Fruit fly (Drosophila melanogaster): ENCODE data around the gene drpr.
A peak's percentile ranks its signal among the peaks of the same experiment; 100 is the strongest.

Gene drpr

DNA sequence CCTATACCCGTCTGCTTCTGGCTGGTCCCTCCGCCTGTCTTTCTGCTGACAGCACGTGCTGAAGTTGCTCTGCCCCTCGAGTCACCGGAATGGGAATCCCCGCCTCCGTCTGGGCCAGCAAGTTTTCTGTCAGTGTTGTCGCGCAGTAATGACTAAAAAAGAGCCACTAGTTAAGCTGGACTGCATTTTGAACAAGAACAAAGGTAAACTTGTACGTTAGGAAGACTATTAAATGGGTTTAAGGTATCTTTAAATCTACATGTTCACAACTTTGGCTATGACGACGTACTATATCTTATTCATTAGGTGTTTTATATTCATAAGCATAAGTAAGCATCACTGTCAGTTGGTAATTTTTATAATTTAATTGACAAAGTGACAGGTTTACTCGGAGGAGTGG lies 51.5 kb downstream of the drpr start (continued):
- TF ChIP-seq CG6792 (GFP tag; optimal IDR thresholded peaks at IDR 0.05) (no peak), CG6854 (GFP tag; optimal IDR thresholded peaks at IDR 0.05) (no peak), CG11294 (GFP tag; IDR thresholded peaks at IDR 0.05) (no peak), Hr38 (GFP tag; optimal IDR thresholded peaks at IDR 0.05) (no peak), vri (GFP tag; optimal IDR thresholded peaks at IDR 0.05) (no peak), CG31627 (GFP tag; optimal IDR thresholded peaks at IDR 0.05) (no peak), CG6808 (GFP tag; optimal IDR thresholded peaks at IDR 0.05) (peak; percentile 57), CG16779 (tag; optimal IDR thresholded peaks at IDR 0.05) (no peak), net (GFP tag; optimal IDR thresholded peaks at IDR 0.05) (no peak), Sox14 (GFP tag; optimal IDR thresholded peaks at IDR 0.05) (peak; percentile 8), ss (GFP tag; optimal IDR thresholded peaks at IDR 0.05) (peak; percentile 23 to 56), CG8319 (GFP tag; optimal IDR thresholded peaks at IDR 0.05) (no peak)

dm6 chr3L:1676222-1676621 lies 54.7 kb downstream of the drpr start:
- TF ChIP-seq CG34406 (GFP tag; optimal IDR thresholded peaks at IDR 0.05) = no peak
- TF ChIP-seq CG8632 (GFP tag; optimal IDR thresholded peaks at IDR 0.05) = no peak
- TF ChIP-seq CG3919 (GFP tag; optimal IDR thresholded peaks at IDR 0.05) = no peak
- no peak for TF ChIP-seq CG4318 (GFP tag; optimal IDR thresholded peaks at IDR 0.05)
- TF ChIP-seq Sox102F (GFP tag; optimal IDR thresholded peaks at IDR 0.05) = no peak
- TF ChIP-seq CG6854 (GFP tag; optimal IDR thresholded peaks at IDR 0.05) = no peak
- TF ChIP-seq svp (GFP tag) = no peak
- TF ChIP-seq lz (GFP tag; optimal IDR thresholded peaks at IDR 0.05) = no peak
- no peak for TF ChIP-seq Ets96B (tag; optimal IDR thresholded peaks at IDR 0.05)
- no peak for TF ChIP-seq dac (GFP tag; optimal IDR thresholded peaks at IDR 0.05)
- no peak for TF ChIP-seq Hr39 (GFP tag; optimal IDR thresholded peaks at IDR 0.05)
- TF ChIP-seq fd59A (GFP tag; optimal IDR thresholded peaks at IDR 0.05) = no peak
- TF ChIP-seq CG8319 (GFP tag; optimal IDR thresholded peaks at IDR 0.05) = no peak
- TF ChIP-seq Eip78C (GFP tag) = no peak
- TF ChIP-seq CG6276 (GFP tag; optimal IDR thresholded peaks at IDR 0.05) = no peak
- TF ChIP-seq CG32006 (GFP tag; optimal IDR thresholded peaks at IDR 0.05) = no peak

DNA sequence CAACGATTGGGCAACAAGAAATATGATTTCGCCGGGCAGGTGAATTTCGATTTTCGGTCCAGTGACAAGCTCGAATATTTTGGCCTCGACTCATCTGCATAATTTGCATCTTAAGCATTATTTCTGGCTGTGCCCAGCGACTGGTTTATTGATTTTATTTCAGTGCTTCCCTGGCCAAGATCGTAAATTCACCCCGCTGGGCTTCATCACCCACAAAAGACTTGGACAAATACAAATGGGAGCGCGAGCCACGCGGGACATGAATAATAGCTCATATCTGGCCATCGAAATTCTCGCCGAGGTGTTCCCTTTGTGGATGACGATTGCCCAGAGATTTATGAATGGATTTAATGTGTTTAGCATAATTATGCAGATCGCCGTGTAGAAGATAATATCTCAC lies 55.7 kb downstream of the drpr start:
- TF ChIP-seq dac (GFP tag; optimal IDR thresholded peaks at IDR 0.05) = no peak
- no peak for TF ChIP-seq Ets21C (GFP tag; optimal IDR thresholded peaks at IDR 0.05)
- no peak for TF ChIP-seq CG8632 (GFP tag; optimal IDR thresholded peaks at IDR 0.05)
- no peak for TF ChIP-seq ss (GFP tag; optimal IDR thresholded peaks at IDR 0.05)
- no peak for TF ChIP-seq eg (GFP tag; IDR thresholded peaks at IDR 0.05)
- no peak for TF ChIP-seq CG6276 (GFP tag; optimal IDR thresholded peaks at IDR 0.05)
- TF ChIP-seq CG31627 (GFP tag; optimal IDR thresholded peaks at IDR 0.05) = no peak
- TF ChIP-seq CG11762 (GFP tag; optimal IDR thresholded peaks at IDR 0.05; ENCODE audit: insufficient read depth) = no peak
- TF ChIP-seq CG11902 (GFP tag; optimal IDR thresholded peaks at IDR 0.05) = no peak
- TF ChIP-seq CG11294 (GFP tag; IDR thresholded peaks at IDR 0.05) = no peak
- TF ChIP-seq CG6854 (GFP tag; optimal IDR thresholded peaks at IDR 0.05) = no peak
- no peak for TF ChIP-seq dsx (GFP tag; optimal IDR thresholded peaks at IDR 0.05; ENCODE audit: poor library complexity, severe bottlenecking)
- no peak for TF ChIP-seq Blimp-1 (GFP tag; optimal IDR thresholded peaks at IDR 0.05)
- no peak for TF ChIP-seq CG6792 (GFP tag; optimal IDR thresholded peaks at IDR 0.05)
- TF ChIP-seq vri (GFP tag; optimal IDR thresholded peaks at IDR 0.05) = no peak
- no peak for TF ChIP-seq CG4318 (GFP tag; optimal IDR thresholded peaks at IDR 0.05)
- TF ChIP-seq cyc (GFP tag; optimal IDR thresholded peaks at IDR 0.05) = no peak
- TF ChIP-seq Lpt (GFP tag; optimal IDR thresholded peaks at IDR 0.05) = no peak
- TF ChIP-seq CG8119 (GFP tag; IDR thresholded peaks at IDR 0.05) = no peak

DNA sequence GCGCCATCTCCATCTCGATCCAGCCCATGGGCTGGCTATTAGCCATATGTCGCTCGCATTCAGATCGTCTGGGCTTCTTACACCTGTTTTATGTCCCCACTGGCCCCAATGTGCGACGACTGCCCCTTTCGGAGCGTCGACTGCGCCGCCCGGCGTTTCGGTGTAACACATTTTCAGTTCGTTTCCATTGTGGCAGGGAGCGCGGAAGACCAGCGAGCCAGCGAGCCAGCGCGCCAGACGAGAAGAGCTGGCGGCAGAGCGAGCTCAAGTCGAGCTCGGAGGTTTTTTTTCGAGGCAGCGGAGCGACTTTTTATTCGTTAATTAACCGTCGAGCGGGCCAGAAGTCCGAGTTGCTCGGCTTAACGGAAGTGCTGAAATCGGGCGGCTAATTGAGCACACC lies 56.5 kb downstream of the drpr start, which contains the start of gene CG7991:
Gene CG7991, plus strand, starts transcription at position 329 of the 400 bp plus-strand sequence.
- no peak for TF ChIP-seq CG11762 (GFP tag; optimal IDR thresholded peaks at IDR 0.05; ENCODE audit: insufficient read depth)
- TF ChIP-seq CG6163 (GFP tag; IDR thresholded peaks at IDR 0.05) = peak; percentile 38; the same call in 1 of the 3 replicates
- no peak for TF ChIP-seq CG16779 (tag; optimal IDR thresholded peaks at IDR 0.05)
- TF ChIP-seq Eip78C (GFP tag) = peak; percentile 14
